Worm (Caenorhabditis elegans): ENCODE data around the gene F29A7.6.

F29A7.6 gene

DNA sequence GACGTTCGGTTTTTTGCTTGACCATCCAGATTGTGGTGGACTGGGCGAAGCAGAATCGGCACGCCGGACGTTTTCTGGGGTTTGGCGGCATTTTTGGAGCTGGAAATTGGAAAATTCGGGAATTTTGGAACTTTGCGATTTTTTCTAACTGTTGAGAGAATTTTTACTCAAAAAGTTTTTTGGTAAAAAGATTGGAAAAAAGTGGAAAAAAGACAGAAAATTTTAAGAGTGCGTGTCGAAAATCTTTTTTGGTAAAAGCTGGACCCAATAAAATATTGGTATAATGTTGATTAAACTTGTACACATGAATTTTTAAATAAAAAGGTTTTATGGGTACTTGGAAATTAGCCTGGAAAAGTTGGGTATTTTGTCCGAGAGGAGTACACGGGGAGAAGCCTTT, 10.2 kb downstream of the F29A7.6 start, which contains the start of gene T05A8.7:
TSS of gene T05A8.7 (minus strand) at position 101 of the 400 bp plus-strand sequence.
- no peak for TF ChIP-seq ztf-4 (tag; optimal IDR thresholded peaks at IDR 0.05)
- no peak for TF ChIP-seq ces-1 (GFP tag; optimal IDR thresholded peaks at IDR 0.05)
- TF ChIP-seq egl-13 (tag; optimal IDR thresholded peaks at IDR 0.05), result no peak

- TF ChIP-seq sox-4 (tag; optimal IDR thresholded peaks at IDR 0.05) (no peak), unc-130 (tag; optimal IDR thresholded peaks at IDR 0.05) (no peak), ceh-8 (GFP tag; optimal IDR thresholded peaks at IDR 0.05) (peak; percentile 21), rnt-1 (tag; optimal IDR thresholded peaks at IDR 0.05) (no peak), Y116A8C.19 (tag; optimal IDR thresholded peaks at IDR 0.05; ENCODE audit: borderline replicate concordance) (no peak), lsy-2 (tag; optimal IDR thresholded peaks at IDR 0.05) (no peak)
Measured at ce11 chrII:2741405-2741804, 11.0 kb downstream of the F29A7.6 start.

DNA sequence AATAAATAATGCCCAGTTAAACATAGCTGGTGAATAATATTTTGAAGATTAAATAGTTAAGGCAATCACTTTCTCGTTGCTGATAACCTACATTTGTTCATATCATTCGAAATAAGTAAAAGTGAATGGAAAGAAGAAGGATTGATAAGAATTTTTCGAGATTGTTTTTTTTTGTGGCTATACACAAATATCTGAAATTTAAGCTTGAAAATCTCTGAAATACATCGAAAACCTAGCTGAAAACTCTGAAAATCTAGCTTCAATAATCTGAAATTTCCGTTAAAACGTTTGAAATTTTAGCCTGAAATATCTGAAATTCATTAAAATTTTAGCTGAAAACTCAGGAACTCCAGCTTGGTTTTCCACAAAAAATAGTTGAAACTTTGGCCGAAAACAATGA, 12.8 kb downstream of the F29A7.6 start, which contains the start of gene T05A8.6:
TSS of gene T05A8.6 (minus strand) at position 101 of the 400 bp plus-strand sequence.
- TF ChIP-seq ceh-8 (GFP tag; optimal IDR thresholded peaks at IDR 0.05) (no peak), vab-15 (tag; optimal IDR thresholded peaks at IDR 0.05) (no peak), ama-1 (optimal IDR thresholded peaks at IDR 0.05) (no peak), lin-15B (tag; optimal IDR thresholded peaks at IDR 0.05) (no peak), jun-1 (tag; optimal IDR thresholded peaks at IDR 0.05) (no peak), unc-62 (GFP tag; optimal IDR thresholded peaks at IDR 0.05) (no peak)

DNA sequence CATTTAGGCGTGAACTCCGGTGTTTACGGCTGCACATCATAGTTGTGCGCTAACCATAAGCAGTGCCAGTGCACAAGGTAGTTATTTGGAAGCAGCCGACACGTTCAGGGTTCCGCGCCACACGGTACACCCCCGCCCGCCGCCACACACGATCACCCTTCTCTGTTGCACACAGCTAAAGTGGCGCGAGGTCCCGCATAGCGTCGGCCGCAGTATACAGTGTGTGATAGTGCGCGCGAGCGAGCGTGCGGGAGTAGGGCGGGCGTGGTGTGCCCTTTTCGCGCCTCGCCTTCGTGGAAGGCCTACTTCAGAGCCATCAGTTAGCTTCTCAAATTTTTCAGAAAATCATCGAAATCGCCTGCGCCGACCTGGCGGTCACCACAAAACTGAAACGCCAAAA, 15.5 kb downstream of the F29A7.6 start:
- TF ChIP-seq lir-3 (tag; optimal IDR thresholded peaks at IDR 0.05; ENCODE audit: poor library complexity) (no peak), efl-1 (optimal IDR thresholded peaks at IDR 0.05) (no peak), efl-1 (GFP tag; optimal IDR thresholded peaks at IDR 0.05 in 1 of 2) (peak in 1 of 2 experiments; percentile 68)

- no peak for TF ChIP-seq efl-1 (optimal IDR thresholded peaks at IDR 0.05)
- peak in 1 of 2 experiments; percentile 60 for TF ChIP-seq efl-1 (GFP tag; optimal IDR thresholded peaks at IDR 0.05 in 1 of 2)
- TF ChIP-seq irx-1 (tag; optimal IDR thresholded peaks at IDR 0.05), result no peak
- no peak for TF ChIP-seq sptf-1 (tag; optimal IDR thresholded peaks at IDR 0.05)
- no peak for TF ChIP-seq ets-5 (GFP tag; IDR thresholded peaks at IDR 0.05)
- TF ChIP-seq tbx-2 (tag; optimal IDR thresholded peaks at IDR 0.05), result no peak
- TF ChIP-seq nhr-84 (tag; optimal IDR thresholded peaks at IDR 0.05), result no peak
- TF ChIP-seq nhr-237 (tag; optimal IDR thresholded peaks at IDR 0.05), result no peak
- TF ChIP-seq lin-35 (GFP tag; optimal IDR thresholded peaks at IDR 0.05), result no peak
- TF ChIP-seq nhr-76 (tag; optimal IDR thresholded peaks at IDR 0.05), result no peak
Measured at ce11 chrII:2736156-2736728, 16.2 kb downstream of the F29A7.6 start, which contains the start of gene T05A8.8. Gene T05A8.8 (plus strand): TSS chrII:2736678.

- peak; percentile 0 for TF ChIP-seq rnt-1 (tag; optimal IDR thresholded peaks at IDR 0.05)
- TF ChIP-seq efl-1 (optimal IDR thresholded peaks at IDR 0.05), result no peak
- peak in 1 of 2 experiments; percentile 24 for TF ChIP-seq efl-1 (GFP tag; optimal IDR thresholded peaks at IDR 0.05 in 1 of 2)
- TF ChIP-seq C16A3.4 (tag; optimal IDR thresholded peaks at IDR 0.05), result no peak
Measured at ce11 chrII:2735644-2736043, 16.8 kb downstream of the F29A7.6 start.

ce11 chrII:2735192-2735591, 17.2 kb downstream of the F29A7.6 start, which contains the start of gene wdr-31:
Gene wdr-31 (minus strand): TSS chrII:2735292.
- TF ChIP-seq nhr-76 (tag; optimal IDR thresholded peaks at IDR 0.05), result no peak
- peak; percentile 39 for TF ChIP-seq fkh-8 (tag; optimal IDR thresholded peaks at IDR 0.05)

DNA sequence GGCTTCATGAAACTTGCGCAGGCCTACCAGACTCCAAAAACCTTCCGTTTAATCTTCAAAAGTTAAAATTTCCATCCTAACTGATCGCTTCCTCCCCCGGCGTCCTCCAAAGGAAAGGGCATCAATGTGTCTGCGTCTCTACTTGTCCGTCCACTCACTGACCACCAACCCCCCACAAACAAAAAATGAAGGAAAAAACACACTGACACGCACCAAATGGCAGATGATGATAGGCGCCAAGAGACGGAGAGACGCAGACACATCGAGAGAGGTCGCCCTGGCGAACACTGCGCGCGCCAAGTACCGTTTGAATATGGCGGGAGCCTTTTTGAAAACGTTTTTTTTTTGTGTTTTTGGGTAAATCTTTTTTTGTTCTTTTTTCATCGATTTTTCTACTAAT, 17.7 kb downstream of the F29A7.6 start:
- TF ChIP-seq snpc-4 (tag; optimal IDR thresholded peaks at IDR 0.05), result no peak
- peak in 2 of 3 experiments; percentile 12 to 21 for TF ChIP-seq dpl-1 (GFP tag; optimal IDR thresholded peaks at IDR 0.05)
- TF ChIP-seq fkh-8 (tag; optimal IDR thresholded peaks at IDR 0.05), result peak; percentile 5
- TF ChIP-seq zag-1 (tag; optimal IDR thresholded peaks at IDR 0.05), result no peak
- no peak for TF ChIP-seq ces-1 (GFP tag; optimal IDR thresholded peaks at IDR 0.05)
- TF ChIP-seq egl-27 (tag; optimal IDR thresholded peaks at IDR 0.05), result no peak
- TF ChIP-seq lin-14 (GFP tag; optimal IDR thresholded peaks at IDR 0.05), result peak; percentile 88
- no peak for TF ChIP-seq isw-1 (GFP tag; IDR thresholded peaks at IDR 0.05)
- TF ChIP-seq C34B4.2 (tag; optimal IDR thresholded peaks at IDR 0.05), result no peak
- no peak for TF ChIP-seq hpl-2 (GFP tag; optimal IDR thresholded peaks at IDR 0.05)
- TF ChIP-seq lsy-2 (tag; optimal IDR thresholded peaks at IDR 0.05), result peak in 1 of 2 experiments; percentile 38
- no peak for TF ChIP-seq ama-1 (optimal IDR thresholded peaks at IDR 0.05)
- no peak for TF ChIP-seq zip-4 (GFP tag; optimal IDR thresholded peaks at IDR 0.05)
- no peak for TF ChIP-seq mef-2 (tag; optimal IDR thresholded peaks at IDR 0.05)
- no peak for TF ChIP-seq blmp-1 (tag; optimal IDR thresholded peaks at IDR 0.05)
- TF ChIP-seq nhr-237 (tag; optimal IDR thresholded peaks at IDR 0.05), result no peak
- TF ChIP-seq ztf-11 (tag; optimal IDR thresholded peaks at IDR 0.05), result no peak
